Fruit fly (Drosophila melanogaster) Kc167 (cell line): Measurements from ENCODE around the gene Cp7Fb.

Source experiments
- Myc ChIP-seq: fragments of >200 bp; optimal IDR thresholded peaks from 2 replicates; lab custom pipeline; 2017; ENCODE audit warnings: missing external identifiers
- Sin3A ChIP-seq: fragments of >200 bp; optimal IDR thresholded peaks from 2 replicates; lab custom pipeline; 2018; ENCODE audit warnings: missing external identifiers
- h ChIP-seq: fragments of >200 bp; optimal IDR thresholded peaks from 3 replicates; lab custom pipeline; 2018; ENCODE audit warnings: missing external identifiers
- insv ChIP-seq: fragments of >200 bp; optimal IDR thresholded peaks from 3 replicates; lab custom pipeline; 2018; ENCODE audit warnings: missing external identifiers
- psq ChIP-seq: fragments of >200 bp; optimal IDR thresholded peaks from 2 replicates; lab custom pipeline; 2017; ENCODE audit warnings: missing external identifiers
- ttk ChIP-seq: sonication (Bioruptor generic); optimal IDR thresholded peaks from 2 replicates; lab custom pipeline; 2017; ENCODE audit warnings: missing external identifiers

The Cp7Fb gene

DNA sequence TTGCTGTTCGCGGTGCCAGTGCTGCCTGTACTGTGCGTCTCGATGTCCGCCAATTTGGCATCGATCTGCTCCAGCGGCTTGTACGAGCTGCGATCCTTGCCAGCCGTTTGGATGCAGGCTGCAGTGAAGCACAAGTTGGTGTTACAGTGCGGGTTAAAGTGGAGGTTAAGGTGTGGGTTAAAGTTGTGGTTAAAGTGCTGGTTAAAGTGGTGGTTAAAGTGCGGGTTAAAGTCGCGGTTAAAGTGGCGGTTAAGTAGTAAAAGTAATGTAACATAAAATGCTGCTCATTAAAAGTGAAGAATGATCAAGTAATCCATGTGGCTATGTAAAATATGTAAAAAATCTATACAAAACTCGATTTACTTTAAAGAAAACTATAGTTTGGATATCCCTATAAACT, 21.5 kb upstream of the Cp7Fb start:
- TF ChIP-seq h (no peak), Myc (no peak), ttk (lab: Kevin White, UChicago) (no peak), Sin3A (no peak), insv (lab: Kevin White, UChicago) (no peak), psq (lab: Kevin White, UChicago) (no peak)

DNA sequence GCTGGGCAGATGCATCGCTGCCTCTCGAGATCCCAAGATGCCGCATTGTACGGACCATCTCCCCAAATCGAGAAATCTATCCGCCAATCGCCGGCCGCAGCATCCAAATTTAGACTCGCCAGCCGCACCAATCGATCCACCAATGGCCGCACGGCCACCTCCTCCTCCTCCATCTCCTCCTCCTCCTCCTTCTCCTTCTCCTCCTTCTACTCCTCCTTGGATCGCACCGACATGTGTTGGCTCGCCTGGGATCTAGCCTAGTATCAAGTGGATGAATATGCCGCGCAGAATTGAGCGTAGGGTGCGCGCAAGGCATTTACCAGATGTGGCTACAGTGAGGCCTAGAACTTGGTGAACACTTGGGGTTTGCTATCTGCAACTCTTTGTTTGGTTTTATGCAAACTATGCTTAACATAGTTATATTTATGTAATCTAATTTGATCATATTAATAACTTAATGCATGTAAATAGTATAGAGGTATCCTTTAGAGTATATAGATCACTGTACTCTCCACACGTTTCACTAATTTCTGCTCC, 18.6 kb upstream of the Cp7Fb start, which contains the start of gene org-1:
Gene org-1, minus strand, starts transcription at position 51 of the 537 bp plus-strand sequence.
- TF ChIP-seq ttk (lab: Kevin White, UChicago) (no peak), psq (lab: Kevin White, UChicago) (no peak), Sin3A (no peak), h (no peak), Myc (no peak), insv (lab: Kevin White, UChicago) (no peak)

dm6 chrX:8457532-8457931, 16.1 kb upstream of the Cp7Fb start, which contains the start of gene CG32713:
Gene CG32713 (minus strand): TSS chrX:8457632.
- no peak for TF ChIP-seq ttk (lab: Kevin White, UChicago)
- TF ChIP-seq Myc, result no peak
- TF ChIP-seq insv (lab: Kevin White, UChicago), result no peak
- no peak for TF ChIP-seq psq (lab: Kevin White, UChicago)
- TF ChIP-seq Sin3A, result no peak

- TF ChIP-seq Sin3A (no peak), psq (lab: Kevin White, UChicago) (no peak), ttk (lab: Kevin White, UChicago) (no peak), h (no peak)
Observed at dm6 chrX:8459452-8460040, 14.1 kb upstream of the Cp7Fb start.

dm6 chrX:8460232-8460631, 13.4 kb upstream of the Cp7Fb start:
- no peak for TF ChIP-seq h
- TF ChIP-seq Sin3A, result no peak
- TF ChIP-seq psq (lab: Kevin White, UChicago), result no peak
- TF ChIP-seq ttk (lab: Kevin White, UChicago), result no peak
- no peak for TF ChIP-seq Myc
- no peak for TF ChIP-seq insv (lab: Kevin White, UChicago)

- no peak for TF ChIP-seq psq (lab: Kevin White, UChicago)
- TF ChIP-seq h, result no peak
- TF ChIP-seq insv (lab: Kevin White, UChicago), result no peak
- TF ChIP-seq ttk (lab: Kevin White, UChicago), result no peak
- no peak for TF ChIP-seq Sin3A
- no peak for TF ChIP-seq Myc
Observed at dm6 chrX:8460686-8461085, 13.0 kb upstream of the Cp7Fb start, which contains the start of gene CG15347. Gene CG15347 (minus strand): TSS chrX:8460898.

DNA sequence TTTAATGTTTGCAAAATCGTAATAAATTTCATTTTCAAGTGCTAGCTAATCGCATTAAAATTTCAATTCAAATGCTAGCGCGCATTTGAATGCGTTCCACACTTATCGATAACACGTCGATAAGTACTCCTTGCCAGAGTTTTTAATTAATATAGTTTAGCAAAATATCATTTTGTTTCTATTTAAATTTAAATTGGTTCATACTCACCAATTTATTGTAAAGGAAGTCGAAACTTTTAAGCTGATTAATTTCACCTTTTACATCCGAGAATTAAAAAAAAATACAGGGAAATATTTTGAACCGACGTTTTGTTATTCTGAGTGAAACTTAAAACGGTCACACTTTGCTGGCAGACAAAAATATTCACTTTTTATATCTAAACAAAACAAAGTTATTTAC, 12.5 kb upstream of the Cp7Fb start, which contains the start of gene Es2:
Gene Es2, plus strand, starts transcription at position 333 of the 400 bp plus-strand sequence.
- TF ChIP-seq ttk (lab: Kevin White, UChicago), result no peak
- TF ChIP-seq Sin3A, result no peak
- no peak for TF ChIP-seq h
- no peak for TF ChIP-seq psq (lab: Kevin White, UChicago)
- TF ChIP-seq insv (lab: Kevin White, UChicago), result no peak
- TF ChIP-seq Myc, result no peak

DNA sequence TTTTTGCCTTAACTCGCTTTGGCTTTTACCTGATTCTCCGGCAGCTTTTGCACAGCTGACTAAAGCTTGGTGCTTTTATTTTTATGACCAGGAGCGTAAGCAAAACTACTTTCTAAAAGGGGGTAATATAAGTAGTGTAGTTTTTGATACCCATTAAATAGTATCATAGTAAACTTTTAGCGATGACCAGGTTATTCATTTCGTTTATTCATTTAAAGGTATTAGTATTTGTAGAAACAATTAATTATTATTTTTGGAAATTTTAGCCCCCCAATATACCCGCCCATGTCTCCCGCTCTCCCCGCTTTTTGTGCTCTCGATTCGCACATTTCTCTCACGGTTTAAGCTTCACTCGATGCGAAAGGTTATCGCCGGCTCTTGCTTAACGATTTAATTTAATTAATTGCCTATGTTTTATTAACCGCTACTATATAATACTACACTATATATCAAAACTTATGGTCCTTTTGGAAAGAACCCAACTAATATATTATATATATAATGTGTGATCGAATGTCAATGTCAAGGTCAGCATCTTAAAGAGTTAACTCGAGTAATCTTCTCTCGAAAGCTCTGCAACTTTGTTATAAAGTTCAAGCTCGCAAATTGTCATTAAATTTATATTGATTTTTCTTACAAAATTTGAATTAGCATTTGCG, 9.1 kb upstream of the Cp7Fb start, which contains the start of gene Sptr:
Gene Sptr, minus strand, starts transcription at position 61 of the 659 bp plus-strand sequence.
- TF ChIP-seq Myc, result no peak
- TF ChIP-seq psq (lab: Kevin White, UChicago), result no peak
- no peak for TF ChIP-seq insv (lab: Kevin White, UChicago)
- TF ChIP-seq Sin3A, result no peak
- no peak for TF ChIP-seq ttk (lab: Kevin White, UChicago)
- TF ChIP-seq h, result no peak

- TF ChIP-seq Myc (no peak), Sin3A (no peak), psq (lab: Kevin White, UChicago) (no peak), insv (lab: Kevin White, UChicago) (no peak), h (no peak), ttk (lab: Kevin White, UChicago) (no peak)
Observed at dm6 chrX:8466729-8467215, 6.9 kb upstream of the Cp7Fb start.

DNA sequence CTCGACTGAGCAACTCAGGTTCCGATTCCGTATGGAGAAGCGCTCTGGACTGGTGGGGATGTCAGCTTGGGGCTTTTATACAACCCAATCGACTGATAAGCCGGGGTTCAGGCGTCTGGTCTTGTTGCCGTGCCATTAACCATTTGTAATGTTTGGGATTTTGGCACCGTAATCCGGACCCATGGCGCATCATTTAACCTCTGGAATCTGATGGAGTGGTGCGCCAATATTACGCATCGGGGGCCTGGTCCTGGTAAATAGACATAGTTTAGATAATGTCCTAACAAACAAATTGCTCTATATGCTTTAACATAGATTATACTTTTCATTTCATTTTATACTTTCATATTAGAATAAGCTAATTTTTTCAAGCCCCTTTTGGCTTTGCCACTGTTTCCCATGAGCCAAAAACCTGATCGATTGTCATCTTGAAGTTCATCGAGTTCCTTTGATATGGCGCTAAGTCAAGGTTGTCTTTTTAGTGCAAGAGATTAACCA, 4.6 kb upstream of the Cp7Fb start, which contains the start of gene CG12116:
Gene CG12116, minus strand, starts transcription at position 51 of the 498 bp plus-strand sequence.
- TF ChIP-seq insv (lab: Kevin White, UChicago) (no peak), h (no peak), Sin3A (no peak), ttk (lab: Kevin White, UChicago) (no peak)

- TF ChIP-seq h, result no peak
- TF ChIP-seq Myc, result no peak
- TF ChIP-seq insv (lab: Kevin White, UChicago), result no peak
- no peak for TF ChIP-seq ttk (lab: Kevin White, UChicago)
- no peak for TF ChIP-seq psq (lab: Kevin White, UChicago)
- TF ChIP-seq Sin3A, result no peak
Observed at dm6 chrX:8469606-8470005, 4.0 kb upstream of the Cp7Fb start.

- TF ChIP-seq ttk (lab: Kevin White, UChicago) (no peak), h (no peak), insv (lab: Kevin White, UChicago) (no peak), Sin3A (no peak), Myc (no peak), psq (lab: Kevin White, UChicago) (no peak)
Observed at dm6 chrX:8470588-8470987, 3.0 kb upstream of the Cp7Fb start, which contains the start of gene Cp7Fa. Gene Cp7Fa (plus strand): TSS chrX:8470888.
